Fruit fly (Drosophila melanogaster): ENCODE results near the gene CG14074.
A peak's percentile ranks its signal among the peaks of the same experiment; 100 is the strongest.

The CG14074 gene

DNA sequence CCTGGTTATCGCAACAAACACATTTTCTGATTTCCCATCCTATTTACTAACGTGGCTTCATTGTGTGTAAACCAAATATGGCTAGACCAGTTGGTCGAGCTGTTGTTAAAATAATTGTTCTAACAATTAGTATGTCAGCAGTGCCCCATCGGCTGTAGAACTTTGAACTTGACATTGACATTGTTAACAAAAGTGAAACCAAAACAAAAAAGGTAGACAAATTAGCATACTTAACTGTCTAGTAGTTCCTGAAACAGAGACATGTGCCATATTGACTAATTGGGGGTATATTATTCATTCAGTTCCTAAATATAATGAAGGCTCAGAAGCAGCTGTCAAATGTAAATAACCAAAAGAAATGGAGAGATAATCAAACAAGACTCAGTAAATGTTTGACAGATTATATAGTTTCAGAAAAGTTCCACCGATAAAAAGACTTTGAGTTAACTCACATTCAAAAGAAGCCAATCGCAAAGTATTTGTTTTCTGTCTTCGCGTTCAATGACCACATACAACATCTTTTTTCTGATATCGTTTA is 28.2 kb upstream of the CG14074 start (continued):
- TF ChIP-seq nau (GFP tag; optimal IDR thresholded peaks at IDR 0.05) (peak; percentile 16), crc (GFP tag; optimal IDR thresholded peaks at IDR 0.05) (peak; percentile 26), jigr1 (GFP tag; IDR thresholded peaks at IDR 0.05) (no peak), B-H2 (GFP tag; optimal IDR thresholded peaks at IDR 0.05) (peak; percentile 17), Blimp-1 (GFP tag; optimal IDR thresholded peaks at IDR 0.05) (peak; percentile 82), Side (GFP tag; optimal IDR thresholded peaks at IDR 0.05) (peak; percentile 71), CG5180 (GFP tag; optimal IDR thresholded peaks at IDR 0.05) (no peak), CG1233 (GFP tag; optimal IDR thresholded peaks at IDR 0.05) (peak; percentile 58), CG2202 (tag; optimal IDR thresholded peaks at IDR 0.05) (no peak), Fer3 (tag; optimal IDR thresholded peaks at IDR 0.05) (peak; percentile 23), Lpt (GFP tag; optimal IDR thresholded peaks at IDR 0.05) (no peak), kni (GFP tag; optimal IDR thresholded peaks at IDR 0.05) (peak; percentile 48), cad (GFP tag; optimal IDR thresholded peaks at IDR 0.05) (no peak), CG14050 (GFP tag; IDR thresholded peaks at IDR 0.05) (no peak), bab2 (GFP tag; optimal IDR thresholded peaks at IDR 0.05) (no peak), emc (GFP tag; optimal IDR thresholded peaks at IDR 0.05) (no peak), Hmr (GFP tag; optimal IDR thresholded peaks at IDR 0.05) (peak; percentile 71), tio (GFP tag; optimal IDR thresholded peaks at IDR 0.05) (no peak), Meics (GFP tag; optimal IDR thresholded peaks at IDR 0.05) (peak; percentile 61), CG1647 (GFP tag; optimal IDR thresholded peaks at IDR 0.05) (no peak), Antp (GFP tag; optimal IDR thresholded peaks at IDR 0.05) (no peak), CG7745 (tag; optimal IDR thresholded peaks at IDR 0.05) (no peak), CG12769 (tag; optimal IDR thresholded peaks at IDR 0.05) (peak; percentile 40), caup (GFP tag; optimal IDR thresholded peaks at IDR 0.05; ENCODE audit: severe bottlenecking) (no peak), kay (GFP tag; optimal IDR thresholded peaks at IDR 0.05) (no peak), danr (GFP tag; IDR thresholded peaks at IDR 0.05) (no peak), zen (tag; optimal IDR thresholded peaks at IDR 0.05) (peak; percentile 10), ash1 (GFP tag; optimal IDR thresholded peaks at IDR 0.05) (no peak), Hr3 (GFP tag; optimal IDR thresholded peaks at IDR 0.05) (no peak), dan (GFP tag; IDR thresholded peaks at IDR 0.05) (no peak), CG12299 (tag; optimal IDR thresholded peaks at IDR 0.05) (peak; percentile 22), C15 (GFP tag; IDR thresholded peaks at IDR 0.05) (no peak), fd102C (GFP tag; optimal IDR thresholded peaks at IDR 0.05) (peak; percentile 4), CG15696 (tag; optimal IDR thresholded peaks at IDR 0.05) (peak; percentile 87), BEAF-32 (GFP tag; optimal IDR thresholded peaks at IDR 0.05) (no peak), CG18262 (tag; optimal IDR thresholded peaks at IDR 0.05) (no peak), Oli (tag; optimal IDR thresholded peaks at IDR 0.05) (no peak), CG11398 (GFP tag; optimal IDR thresholded peaks at IDR 0.05) (no peak), Awh (GFP tag; IDR thresholded peaks at IDR 0.05) (no peak), CG15011 (GFP tag; optimal IDR thresholded peaks at IDR 0.05) (peak; percentile 41), onecut (GFP tag; IDR thresholded peaks at IDR 0.05) (peak; percentile 39; the same call in 1 of the 2 replicates), CG11560 (tag; IDR thresholded peaks at IDR 0.05) (no peak), Hsf (GFP tag; optimal IDR thresholded peaks at IDR 0.05) (no peak), bsh (GFP tag; optimal IDR thresholded peaks at IDR 0.05) (no peak), chinmo (GFP tag; IDR thresholded peaks at IDR 0.05; ENCODE audit: partially characterized antibody) (no peak), CG3847 (GFP tag; IDR thresholded peaks at IDR 0.05) (no peak), wdn (GFP tag; IDR thresholded peaks at IDR 0.05) (no peak), Myb (GFP tag; optimal IDR thresholded peaks at IDR 0.05) (no peak), CG5953 (GFP tag; IDR thresholded peaks at IDR 0.05) (no peak), CkIIα-i1 (GFP tag; IDR thresholded peaks at IDR 0.05) (no peak), slbo (GFP tag; IDR thresholded peaks at IDR 0.05) (no peak)
